Worm (Caenorhabditis elegans): ENCODE measurements around the gene srv-16.

ce11 chrIV:15949995-15950394 lies 16.3 kb upstream of the srv-16 start:
- no peak for TF ChIP-seq madf-5 (GFP tag; IDR thresholded peaks at IDR 0.05)
- TF ChIP-seq lir-3 (tag; optimal IDR thresholded peaks at IDR 0.05) = no peak
- TF ChIP-seq unc-62 (GFP tag; optimal IDR thresholded peaks at IDR 0.05 in 1 of 2) = no peak
- TF ChIP-seq unc-62 (tag; optimal IDR thresholded peaks at IDR 0.05) = no peak
- no peak for TF ChIP-seq skn-1 (tag; optimal IDR thresholded peaks at IDR 0.05)
- TF ChIP-seq snpc-4 (tag; optimal IDR thresholded peaks at IDR 0.05) = no peak
- TF ChIP-seq unc-39 (tag; optimal IDR thresholded peaks at IDR 0.05) = no peak
- TF ChIP-seq nhr-111 (GFP tag; optimal IDR thresholded peaks at IDR 0.05) = no peak
- TF ChIP-seq sdz-12 (GFP tag; optimal IDR thresholded peaks at IDR 0.05) = no peak

Data from whole organism, L4 larva.